Fruit fly (Drosophila melanogaster): ENCODE results near the gene CG32269.
A peak's percentile ranks its signal among the peaks of the same experiment; 100 is the strongest.

The CG32269 gene

DNA sequence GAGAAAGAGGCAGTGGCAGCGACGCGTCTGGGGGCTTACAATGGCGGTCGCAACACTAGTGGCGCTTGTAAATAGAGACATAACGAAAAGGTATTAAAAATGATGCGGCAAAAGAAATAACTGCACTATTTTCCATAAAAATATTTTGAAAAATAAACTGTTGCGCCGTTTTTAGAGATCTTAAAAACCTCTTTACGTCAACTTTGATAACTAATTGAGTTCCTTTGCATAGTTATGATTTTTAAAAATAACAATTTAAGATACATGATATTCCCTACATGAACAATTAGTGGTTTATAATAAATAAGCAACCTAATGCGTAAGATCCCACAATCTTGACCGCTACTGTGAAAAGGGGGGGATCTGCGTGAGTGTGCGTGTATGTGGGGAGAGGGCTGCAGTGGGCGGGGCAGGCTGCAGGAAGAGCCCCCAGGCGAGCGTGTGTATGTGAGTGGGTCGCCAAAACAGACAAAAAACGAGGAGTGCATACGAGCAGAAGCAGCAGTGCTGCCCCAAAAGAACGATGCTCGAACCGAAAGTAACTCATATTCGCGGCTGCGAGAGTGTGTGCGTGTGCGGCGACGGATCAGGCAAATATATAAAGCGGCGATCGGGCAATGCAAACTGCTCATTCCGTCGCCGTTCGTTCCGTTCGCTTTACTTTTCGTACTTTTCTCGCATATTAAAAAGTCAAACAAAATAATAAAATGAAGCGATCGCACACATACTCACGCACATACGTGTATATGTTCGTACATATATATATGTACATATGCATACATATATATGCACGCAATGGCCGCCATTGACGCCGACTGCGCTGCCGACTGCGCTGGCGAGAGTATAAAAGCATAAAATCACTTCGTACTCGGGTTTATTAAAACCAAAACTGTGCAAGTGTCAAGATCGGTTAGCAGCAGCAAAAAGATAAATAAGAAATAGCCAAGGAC lies 40.2 kb upstream of the CG32269 start (continued):
- TF ChIP-seq fru (optimal IDR thresholded peaks at IDR 0.05) (no peak), CG14441 (GFP tag; IDR thresholded peaks at IDR 0.05) (no peak), h (optimal IDR thresholded peaks at IDR 0.05) (no peak), HLH3B (GFP tag; IDR thresholded peaks at IDR 0.05) (no peak), Dref (GFP tag; IDR thresholded peaks at IDR 0.05) (no peak), dmrt11E (tag; optimal IDR thresholded peaks at IDR 0.05) (no peak), Xrp1 (GFP tag; IDR thresholded peaks at IDR 0.05) (no peak), pum (GFP tag; optimal IDR thresholded peaks at IDR 0.05) (no peak), nom (GFP tag; optimal IDR thresholded peaks at IDR 0.05) (peak; percentile 95), NFAT (GFP tag; IDR thresholded peaks at IDR 0.05) (no peak), CG6854 (GFP tag; optimal IDR thresholded peaks at IDR 0.05) (no peak), Sox102F (GFP tag; optimal IDR thresholded peaks at IDR 0.05) (peak; percentile 68), Ets65A (GFP tag) (peak; percentile 92), sisA (GFP tag; IDR thresholded peaks at IDR 0.05) (no peak), ranshi (GFP tag; IDR thresholded peaks at IDR 0.05) (no peak), Usf (GFP tag; optimal IDR thresholded peaks at IDR 0.05) (peak; percentile 55), maf-S (GFP tag; optimal IDR thresholded peaks at IDR 0.05) (no peak), CG11723 (GFP tag; optimal IDR thresholded peaks at IDR 0.05) (peak; percentile 27), HHEX (GFP tag; optimal IDR thresholded peaks at IDR 0.05) (peak; percentile 18), pan (optimal IDR thresholded peaks at IDR 0.05) (no peak), pan (GFP tag; optimal IDR thresholded peaks at IDR 0.05 in 1 of 2, IDR thresholded peaks at IDR 0.05 in 1 of 2) (no peak), CG34422 (GFP tag; IDR thresholded peaks at IDR 0.05) (0 out of 3 replicates have a peak, but pooled peaks have one; percentile 22), Atf3 (GFP tag; optimal IDR thresholded peaks at IDR 0.05) (no peak), CG17328 (GFP tag; IDR thresholded peaks at IDR 0.05) (no peak), CG8089 (GFP tag; optimal IDR thresholded peaks at IDR 0.05) (no peak), CG7556 (GFP tag; optimal IDR thresholded peaks at IDR 0.05) (peak; percentile 19), CG16863 (GFP tag; optimal IDR thresholded peaks at IDR 0.05) (peak; percentile 26), CG15601 (tag; optimal IDR thresholded peaks at IDR 0.05) (peak; percentile 31), rib (GFP tag; IDR thresholded peaks at IDR 0.05) (no peak), Lpt (GFP tag; optimal IDR thresholded peaks at IDR 0.05) (no peak), Eip74EF (GFP tag; optimal IDR thresholded peaks at IDR 0.05) (no peak), Hr39 (optimal IDR thresholded peaks at IDR 0.05) (no peak), ems (GFP tag; optimal IDR thresholded peaks at IDR 0.05) (no peak), CG12391 (tag; optimal IDR thresholded peaks at IDR 0.05) (peak; percentile 44), Abd-B (GFP tag; optimal IDR thresholded peaks at IDR 0.05) (peak; percentile 1), CG15514 (GFP tag; optimal IDR thresholded peaks at IDR 0.05) (no peak), inv (GFP tag; IDR thresholded peaks at IDR 0.05; ENCODE audit: partially characterized antibody) (no peak), Xbp1 (GFP tag; optimal IDR thresholded peaks at IDR 0.05) (peak; percentile 59), Bgb (GFP tag; IDR thresholded peaks at IDR 0.05; ENCODE audit: partially characterized antibody) (no peak), chn (GFP tag; optimal IDR thresholded peaks at IDR 0.05) (no peak), CG12744 (GFP tag; optimal IDR thresholded peaks at IDR 0.05) (no peak), CG8944 (GFP tag; optimal IDR thresholded peaks at IDR 0.05) (peak; percentile 40), onecut (GFP tag; IDR thresholded peaks at IDR 0.05) (no peak), Lhr (GFP tag; optimal IDR thresholded peaks at IDR 0.05) (no peak), CG9797 (GFP tag; optimal IDR thresholded peaks at IDR 0.05) (no peak), CG16813 (GFP tag; IDR thresholded peaks at IDR 0.05; ENCODE audit: partially characterized antibody) (no peak), p53 (GFP tag; optimal IDR thresholded peaks at IDR 0.05) (no peak), usp (GFP tag; optimal IDR thresholded peaks at IDR 0.05) (no peak), z (GFP tag; IDR thresholded peaks at IDR 0.05) (no peak), CG17912 (GFP tag; optimal IDR thresholded peaks at IDR 0.05) (no peak), ac (GFP tag; optimal IDR thresholded peaks at IDR 0.05) (no peak)
